Worm (Caenorhabditis elegans) whole organism, L4 larva: ENCODE measurements around the gene cyp-14A1.
A peak's percentile ranks its signal among the peaks of the same experiment; 100 is the strongest.

Source experiments
- D1046.2 ChIP-seq: fragments of 200-800 bp; sonication (Bioruptor generic); IDR thresholded peaks from 2 replicates; pipeline ENCODE4 v1.3.6; 2022; ENCODE audit warnings: missing genetic modification characterization, missing compliant biosample characterization
- F49E8.2 ChIP-seq: sonication (generic microtip); optimal IDR thresholded peaks from 2 replicates; lab custom pipeline; 2016; ENCODE audit warnings: missing compliant biosample characterization, mild to moderate bottlenecking, missing genetic modification characterization, borderline replicate concordance
- R02D3.7 ChIP-seq: fragments of 150-350 bp; sonication (generic microtip); optimal IDR thresholded peaks from 3 replicates; lab custom pipeline; 2014; ENCODE audit warnings: missing biosample characterization, missing genetic modification characterization
- Y105C5A.15 ChIP-seq: fragments of 200-800 bp; sonication (Bioruptor generic); IDR thresholded peaks from 2 replicates; pipeline ENCODE4 v1.3.6; 2022; ENCODE audit warnings: missing genetic modification characterization, missing compliant biosample characterization
- Y75B8A.6 ChIP-seq: fragments of 200-800 bp; sonication (Bioruptor generic); IDR thresholded peaks from 2 replicates; pipeline ENCODE4 v1.3.6; 2022; ENCODE audit warnings: missing genetic modification reagents, missing genetic modification characterization, missing compliant biosample characterization
- ZK546.5 ChIP-seq, 2 experiments: sonication (generic microtip); optimal IDR thresholded peaks; 2 replicates each; lab custom pipeline; 2017; ENCODE audit warnings: missing biosample characterization in 2 of 2, missing genetic modification characterization in 2 of 2
- aha-1 ChIP-seq: fragments of 150-350 bp; peaks from one replicate; lab custom pipeline; 2014; ENCODE audit warnings: missing biosample characterization, missing genetic modification characterization
- aly-2 ChIP-seq: sonication (generic microtip); optimal IDR thresholded peaks from 2 replicates; lab custom pipeline; 2018; ENCODE audit warnings: missing biosample characterization, missing genetic modification characterization
- ama-1 ChIP-seq: fragments of 150-350 bp; optimal IDR thresholded peaks from 2 replicates; lab custom pipeline; 2014; ENCODE audit warnings: inconsistent platforms, mixed read lengths
- arid-1 ChIP-seq: fragments of 200-800 bp; sonication (Bioruptor generic); conservative IDR thresholded peaks from 2 replicates; pipeline ENCODE4 v1.3.6; 2022; ENCODE audit warnings: missing genetic modification reagents, missing genetic modification characterization, missing compliant biosample characterization
- ceh-32 ChIP-seq: sonication (generic microtip); optimal IDR thresholded peaks from 2 replicates; lab custom pipeline; 2016; ENCODE audit warnings: mild to moderate bottlenecking, missing genetic modification characterization, missing compliant biosample characterization; ENCODE audit not compliant: poor library complexity
- ceh-44 ChIP-seq: fragments of 200-800 bp; sonication (Bioruptor generic); IDR thresholded peaks from 2 replicates; pipeline ENCODE4 v1.3.6; 2022; ENCODE audit warnings: missing genetic modification reagents, missing genetic modification characterization, missing compliant biosample characterization
- ceh-62 ChIP-seq: sonication (generic microtip); optimal IDR thresholded peaks from 2 replicates; lab custom pipeline; 2017; ENCODE audit warnings: missing biosample characterization, missing genetic modification characterization
- ces-1 ChIP-seq: fragments of 150-350 bp; sonication (generic microtip); optimal IDR thresholded peaks from 4 replicates; lab custom pipeline; 2014; ENCODE audit warnings: missing biosample characterization, missing genetic modification reagents, missing genetic modification characterization
- cey-2 ChIP-seq: sonication (generic microtip); optimal IDR thresholded peaks from 3 replicates; lab custom pipeline; 2017; ENCODE audit warnings: missing genetic modification characterization, mild to moderate bottlenecking, missing compliant biosample characterization, antibody characterized with exemption, borderline replicate concordance; ENCODE audit not compliant: insufficient read depth
- ctbp-1 ChIP-seq: fragments of 200-800 bp; sonication (Bioruptor generic); IDR thresholded peaks from 2 replicates; pipeline ENCODE4 v1.3.6; 2022; ENCODE audit warnings: missing genetic modification reagents, missing genetic modification characterization, missing compliant biosample characterization
- daf-8 ChIP-seq: fragments of 200-800 bp; sonication (Bioruptor generic); IDR thresholded peaks from 2 replicates; pipeline ENCODE4 v1.3.6; 2022; ENCODE audit warnings: missing genetic modification characterization, missing compliant biosample characterization
- dmd-9 ChIP-seq: fragments of 200-800 bp; sonication (Bioruptor generic); IDR thresholded peaks from 2 replicates; pipeline ENCODE4 v1.3.6; 2022; ENCODE audit warnings: missing genetic modification reagents, missing genetic modification characterization, missing compliant biosample characterization
- duxl-1 ChIP-seq: sonication (generic microtip); optimal IDR thresholded peaks from 2 replicates; lab custom pipeline; 2016; ENCODE audit warnings: mild to moderate bottlenecking, missing genetic modification characterization, moderate library complexity, missing compliant biosample characterization; ENCODE audit not compliant: poor library complexity
- fkh-10 ChIP-seq: fragments of 150-350 bp; optimal IDR thresholded peaks from 2 replicates; lab custom pipeline; 2014; ENCODE audit warnings: missing biosample characterization, missing genetic modification reagents, missing genetic modification characterization
- fos-1 ChIP-seq: fragments of 150-350 bp; optimal IDR thresholded peaks from 2 replicates; lab custom pipeline; 2014; ENCODE audit warnings: missing biosample characterization, missing genetic modification characterization
- hlh-11 ChIP-seq: fragments of 200-800 bp; sonication (Bioruptor generic); optimal IDR thresholded peaks from 2 replicates; lab custom pipeline; 2018; ENCODE audit warnings: mild to moderate bottlenecking, missing genetic modification characterization, missing compliant biosample characterization
- hlh-30 ChIP-seq: sonication (generic microtip); optimal IDR thresholded peaks from 2 replicates; lab custom pipeline; 2017; ENCODE audit warnings: antibody characterized with exemption, mild to moderate bottlenecking, missing genetic modification characterization, missing compliant biosample characterization; ENCODE audit not compliant: insufficient read depth
- lim-7 ChIP-seq: fragments of 200-800 bp; sonication (Bioruptor generic); IDR thresholded peaks from 2 replicates; pipeline ENCODE4 v1.3.6; 2022; ENCODE audit warnings: missing genetic modification characterization, missing compliant biosample characterization
- lin-1 ChIP-seq: fragments of 200-800 bp; sonication (Bioruptor generic); IDR thresholded peaks from 2 replicates; pipeline ENCODE4 v1.3.6; 2022; ENCODE audit warnings: missing genetic modification reagents, missing genetic modification characterization, missing compliant biosample characterization
- lin-13 ChIP-seq: fragments of 150-350 bp; optimal IDR thresholded peaks from 2 replicates; lab custom pipeline; 2014; ENCODE audit warnings: missing biosample characterization, missing genetic modification reagents, missing genetic modification characterization
- lin-15B ChIP-seq: fragments of 150-350 bp; sonication (generic microtip); optimal IDR thresholded peaks from 3 replicates; lab custom pipeline; 2014; ENCODE audit warnings: missing biosample characterization, missing genetic modification characterization
- lir-3 ChIP-seq: sonication (generic microtip); optimal IDR thresholded peaks from 2 replicates; lab custom pipeline; 2016; ENCODE audit warnings: mild to moderate bottlenecking, missing genetic modification characterization, missing compliant biosample characterization
- madf-5 ChIP-seq, 2 experiments: fragments of 200-800 bp; sonication (Bioruptor generic); IDR thresholded peaks; 2 replicates each; pipeline ENCODE4 v1.3.6; 2022; ENCODE audit warnings: missing compliant biosample characterization in 2 of 2, missing genetic modification characterization in 2 of 2
- madf-9 ChIP-seq: fragments of 200-800 bp; sonication (Bioruptor generic); conservative IDR thresholded peaks from 2 replicates; pipeline ENCODE4 v1.3.6; 2022; ENCODE audit warnings: missing genetic modification reagents, missing genetic modification characterization, missing compliant biosample characterization
- mdt-29 ChIP-seq: fragments of 200-800 bp; sonication (Bioruptor generic); IDR thresholded peaks from 2 replicates; pipeline ENCODE4 v1.3.6; 2022; ENCODE audit warnings: missing genetic modification reagents, missing genetic modification characterization, missing compliant biosample characterization
- mes-2 ChIP-seq: sonication (generic microtip); optimal IDR thresholded peaks from 2 replicates; lab custom pipeline; 2016; ENCODE audit warnings: missing genotype, mild to moderate bottlenecking, missing genetic modification characterization, missing compliant biosample characterization; ENCODE audit not compliant: poor library complexity, severe bottlenecking
- mxl-2 ChIP-seq: fragments of 200-800 bp; sonication (Bioruptor generic); conservative IDR thresholded peaks from 2 replicates; pipeline ENCODE4 v1.3.6; 2022; ENCODE audit warnings: missing genetic modification reagents, missing genetic modification characterization, missing compliant biosample characterization
- nhr-10 ChIP-seq: fragments of 150-350 bp; optimal IDR thresholded peaks from 2 replicates; lab custom pipeline; 2014; ENCODE audit warnings: missing biosample characterization, missing genetic modification characterization
- nhr-11 ChIP-seq: fragments of 150-350 bp; optimal IDR thresholded peaks from 2 replicates; lab custom pipeline; 2014; ENCODE audit warnings: missing biosample characterization, missing genetic modification characterization
- nhr-237 ChIP-seq: sonication (generic microtip); optimal IDR thresholded peaks from 2 replicates; lab custom pipeline; 2017; ENCODE audit warnings: missing biosample characterization, missing genetic modification characterization
- nhr-25 ChIP-seq: sonication (generic microtip); optimal IDR thresholded peaks from 2 replicates; lab custom pipeline; 2017; ENCODE audit warnings: missing genetic modification characterization, mild to moderate bottlenecking, missing compliant biosample characterization, antibody characterized with exemption, moderate library complexity, borderline replicate concordance; ENCODE audit not compliant: insufficient read depth
- nhr-28 ChIP-seq: fragments of 150-350 bp; optimal IDR thresholded peaks from 2 replicates; lab custom pipeline; 2014; ENCODE audit warnings: missing biosample characterization, missing genetic modification characterization
- nhr-42 ChIP-seq: fragments of 200-800 bp; sonication (Bioruptor generic); IDR thresholded peaks from 2 replicates; pipeline ENCODE4 v1.3.6; 2022; ENCODE audit warnings: missing genetic modification characterization, missing compliant biosample characterization
- nhr-6 ChIP-seq: fragments of 150-350 bp; optimal IDR thresholded peaks from 2 replicates; lab custom pipeline; 2014; ENCODE audit warnings: missing biosample characterization, missing genetic modification characterization
- nhr-77 ChIP-seq: fragments of 150-350 bp; optimal IDR thresholded peaks from 2 replicates; lab custom pipeline; 2014; ENCODE audit warnings: missing biosample characterization, missing genetic modification characterization
- php-3 ChIP-seq: fragments of 200-800 bp; sonication (Bioruptor generic); IDR thresholded peaks from 2 replicates; pipeline ENCODE4 v1.3.6; 2022; ENCODE audit warnings: missing genetic modification reagents, missing genetic modification characterization, missing compliant biosample characterization
- saeg-2 ChIP-seq: fragments of 200-800 bp; sonication (Bioruptor generic); IDR thresholded peaks from 2 replicates; pipeline ENCODE4 v1.3.6; 2022; ENCODE audit warnings: missing genetic modification reagents, missing genetic modification characterization, missing compliant biosample characterization
- set-16 ChIP-seq: fragments of 200-800 bp; sonication (Bioruptor generic); IDR thresholded peaks from 2 replicates; pipeline ENCODE4 v1.3.6; 2022; ENCODE audit warnings: missing genetic modification reagents, missing genetic modification characterization, missing compliant biosample characterization
- skn-1 ChIP-seq: fragments of 150-350 bp; optimal IDR thresholded peaks from 2 replicates; lab custom pipeline; 2014; ENCODE audit warnings: missing biosample characterization, missing genetic modification characterization
- tag-97 ChIP-seq: fragments of 200-800 bp; sonication (Bioruptor generic); IDR thresholded peaks from 2 replicates; pipeline ENCODE4 v1.3.6; 2022; ENCODE audit warnings: missing genetic modification characterization, missing compliant biosample characterization
- unc-39 ChIP-seq: sonication (generic microtip); optimal IDR thresholded peaks from 2 replicates; lab custom pipeline; 2017; ENCODE audit warnings: missing biosample characterization, missing genetic modification characterization
- vab-7 ChIP-seq: fragments of 200-800 bp; sonication (Bioruptor generic); IDR thresholded peaks from 2 replicates; pipeline ENCODE4 v1.3.6; 2022; ENCODE audit warnings: missing genetic modification reagents, missing genetic modification characterization, missing compliant biosample characterization
- zfp-2 ChIP-seq: sonication (generic microtip); optimal IDR thresholded peaks from 2 replicates; lab custom pipeline; 2016; ENCODE audit warnings: mild to moderate bottlenecking, missing genetic modification characterization, missing compliant biosample characterization
- zip-11 ChIP-seq: fragments of 200-800 bp; sonication (Bioruptor generic); IDR thresholded peaks from 2 replicates; pipeline ENCODE4 v1.3.6; 2022; ENCODE audit warnings: missing genetic modification characterization, missing compliant biosample characterization

Gene cyp-14A1

DNA sequence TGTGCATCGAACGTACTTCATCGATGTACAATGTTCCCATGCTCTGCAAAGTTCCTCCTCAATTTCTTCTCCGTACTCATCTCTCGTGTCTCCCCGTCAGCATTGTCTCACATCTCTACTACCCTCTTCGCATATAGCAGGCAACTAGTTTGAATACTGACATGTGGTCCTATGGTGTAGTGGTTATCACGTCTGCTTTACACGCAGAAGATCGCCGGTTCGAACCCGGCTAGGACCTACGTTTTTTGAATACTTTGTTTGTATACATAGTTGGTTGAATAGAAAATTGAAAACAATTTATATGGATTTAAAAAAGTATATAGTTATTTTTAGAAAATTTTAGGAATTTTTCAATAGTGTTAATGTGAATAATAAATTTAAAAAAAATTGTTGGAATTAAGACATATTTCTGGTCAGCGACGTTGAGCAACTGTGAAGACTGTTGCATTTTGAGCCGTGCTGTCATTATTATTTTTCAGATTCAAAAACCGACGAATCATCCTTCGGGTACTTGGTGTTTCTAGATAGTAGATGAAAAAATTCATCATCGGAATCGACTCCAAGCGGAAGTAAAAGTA lies 39.8 kb upstream of the cyp-14A1 start:
- no peak for TF ChIP-seq tag-97
- TF ChIP-seq D1046.2 (GFP tag; lab: Robert Waterston, UW): peak; percentile 91
- peak; percentile 83 for TF ChIP-seq hlh-30 (tag; lab: Kevin White, UChicago)
- peak; percentile 71 for TF ChIP-seq nhr-77 (tag; lab: Kevin White, UChicago)
- peak; percentile 93 for TF ChIP-seq ctbp-1 (GFP tag; lab: Robert Waterston, UW)
- TF ChIP-seq madf-9 (GFP tag; lab: Robert Waterston, UW): peak; percentile 92
- TF ChIP-seq php-3 (GFP tag; lab: Robert Waterston, UW): peak; percentile 87
- peak; percentile 60 for TF ChIP-seq nhr-11 (tag; lab: Kevin White, UChicago)
- TF ChIP-seq ceh-62 (tag; lab: Kevin White, UChicago): no peak
- peak; percentile 31 for TF ChIP-seq fkh-10 (GFP tag; lab: Kevin White, UChicago)
- peak; percentile 72 for TF ChIP-seq saeg-2 (GFP tag; lab: Robert Waterston, UW)
- TF ChIP-seq nhr-6: peak; percentile 63
- no peak for TF ChIP-seq duxl-1 (tag; lab: Kevin White, UChicago)
- TF ChIP-seq ces-1 (GFP tag; lab: Kevin White, UChicago): peak; percentile 23
- peak; percentile 57 for TF ChIP-seq nhr-28 (tag; lab: Kevin White, UChicago)
- no peak for TF ChIP-seq nhr-237
- no peak for TF ChIP-seq set-16 (GFP tag; lab: Robert Waterston, UW)
- TF ChIP-seq ceh-32 (tag; lab: Kevin White, UChicago): peak; percentile 79
- peak; percentile 80 for TF ChIP-seq aha-1 (tag; lab: Kevin White, UChicago)
- TF ChIP-seq madf-5 (GFP tag; IDR thresholded peaks at IDR 0.05; lab: Robert Waterston, UW): peak; percentile 87 to 97
- peak; percentile 69 for TF ChIP-seq zfp-2 (tag; lab: Kevin White, UChicago)
- TF ChIP-seq lin-13 (GFP tag; lab: Kevin White, UChicago): peak; percentile 56
- peak; percentile 89 for TF ChIP-seq lir-3 (tag; lab: Kevin White, UChicago)
- TF ChIP-seq nhr-42: peak; percentile 77
- TF ChIP-seq zip-11 (GFP tag; lab: Robert Waterston, UW): peak; percentile 65; the same call in 1 of the 2 replicates
- TF ChIP-seq skn-1 (tag; lab: Kevin White, UChicago): no peak
- peak; percentile 87 for TF ChIP-seq F49E8.2 (tag; lab: Kevin White, UChicago)
- peak; percentile 98 for TF ChIP-seq lim-7 (GFP tag; lab: Robert Waterston, UW)
- no peak for TF ChIP-seq nhr-25 (tag; lab: Kevin White, UChicago)
- TF ChIP-seq lin-15B: no peak
- TF ChIP-seq hlh-11: no peak
- TF ChIP-seq ama-1 (lab: Kevin White, UChicago): no peak
- TF ChIP-seq Y75B8A.6 (GFP tag; lab: Robert Waterston, UW): peak; percentile 96
- no peak for TF ChIP-seq R02D3.7 (tag; lab: Kevin White, UChicago)
- TF ChIP-seq vab-7: peak; percentile 98
- peak; percentile 90 for TF ChIP-seq mdt-29 (GFP tag; lab: Robert Waterston, UW)
- TF ChIP-seq Y105C5A.15 (GFP tag; lab: Robert Waterston, UW): peak; percentile 88; the same call in 1 of the 2 replicates
- peak; percentile 82; the same call in 1 of the 2 replicates for TF ChIP-seq daf-8
- peak; percentile 89 for TF ChIP-seq lin-1 (GFP tag; lab: Robert Waterston, UW)
- peak; percentile 91 for TF ChIP-seq arid-1 (GFP tag; lab: Robert Waterston, UW)
- TF ChIP-seq aly-2 (tag; lab: Kevin White, UChicago): no peak
- peak; percentile 79 for TF ChIP-seq mxl-2 (GFP tag; lab: Robert Waterston, UW)
- TF ChIP-seq mes-2 (tag; lab: Kevin White, UChicago): no peak
- TF ChIP-seq cey-2 (tag; lab: Kevin White, UChicago): peak; percentile 20
- TF ChIP-seq fos-1: no peak
- no peak for TF ChIP-seq ZK546.5 (tag; optimal IDR thresholded peaks at IDR 0.05; lab: Kevin White, UChicago)
- TF ChIP-seq nhr-10 (tag; lab: Kevin White, UChicago): no peak
- no peak for TF ChIP-seq unc-39 (tag; lab: Kevin White, UChicago)
- peak; percentile 87 for TF ChIP-seq ceh-44 (GFP tag; lab: Robert Waterston, UW)
- TF ChIP-seq dmd-9 (GFP tag; lab: Robert Waterston, UW): peak; percentile 72; the same call in 1 of the 2 replicates
